Worm (Caenorhabditis elegans) whole organism, L4 larva: Measurements from ENCODE around the gene F13D11.3.

ENCODE experiments used
- F10B5.3 ChIP-seq: sonication (generic microtip); optimal IDR thresholded peaks from 2 replicates; lab custom pipeline; 2016; ENCODE audit warnings: mild to moderate bottlenecking, missing genetic modification characterization, missing compliant biosample characterization
- F49E8.2 ChIP-seq: sonication (generic microtip); optimal IDR thresholded peaks from 2 replicates; lab custom pipeline; 2016; ENCODE audit warnings: missing compliant biosample characterization, mild to moderate bottlenecking, missing genetic modification characterization, borderline replicate concordance
- T20F7.1 ChIP-seq: fragments of 200-800 bp; sonication (Bioruptor generic); optimal IDR thresholded peaks from 2 replicates; lab custom pipeline; 2018; ENCODE audit warnings: mild to moderate bottlenecking, missing genetic modification characterization, missing compliant biosample characterization
- Y105C5A.15 ChIP-seq: fragments of 200-800 bp; sonication (Bioruptor generic); IDR thresholded peaks from 2 replicates; pipeline ENCODE4 v1.3.6; 2022; ENCODE audit warnings: missing genetic modification characterization, missing compliant biosample characterization
- Y48G9A.11 ChIP-seq: fragments of 200-800 bp; sonication (Bioruptor generic); IDR thresholded peaks from 2 replicates; pipeline ENCODE4 v1.3.6; 2022; ENCODE audit warnings: missing genetic modification reagents, missing genetic modification characterization, missing compliant biosample characterization
- ZK337.2 ChIP-seq: fragments of 200-800 bp; sonication (Bioruptor generic); IDR thresholded peaks from 2 replicates; pipeline ENCODE4 v1.3.6; 2022; ENCODE audit warnings: missing genetic modification reagents, missing genetic modification characterization, missing compliant biosample characterization
- aha-1 ChIP-seq: fragments of 150-350 bp; peaks from one replicate; lab custom pipeline; 2014; ENCODE audit warnings: missing biosample characterization, missing genetic modification characterization
- aly-2 ChIP-seq: sonication (generic microtip); optimal IDR thresholded peaks from 2 replicates; lab custom pipeline; 2018; ENCODE audit warnings: missing biosample characterization, missing genetic modification characterization
- arid-1 ChIP-seq: fragments of 200-800 bp; sonication (Bioruptor generic); conservative IDR thresholded peaks from 2 replicates; pipeline ENCODE4 v1.3.6; 2022; ENCODE audit warnings: missing genetic modification reagents, missing genetic modification characterization, missing compliant biosample characterization
- ceh-28 ChIP-seq: fragments of 150-350 bp; optimal IDR thresholded peaks from 2 replicates; lab custom pipeline; 2014; ENCODE audit warnings: missing biosample characterization, missing genetic modification reagents, missing genetic modification characterization
- ceh-44 ChIP-seq: fragments of 200-800 bp; sonication (Bioruptor generic); IDR thresholded peaks from 2 replicates; pipeline ENCODE4 v1.3.6; 2022; ENCODE audit warnings: missing genetic modification reagents, missing genetic modification characterization, missing compliant biosample characterization
- ceh-82 ChIP-seq: sonication (generic microtip); optimal IDR thresholded peaks from 2 replicates; lab custom pipeline; 2017; ENCODE audit warnings: missing biosample characterization, missing genetic modification characterization
- ctbp-1 ChIP-seq: fragments of 200-800 bp; sonication (Bioruptor generic); IDR thresholded peaks from 2 replicates; pipeline ENCODE4 v1.3.6; 2022; ENCODE audit warnings: missing genetic modification reagents, missing genetic modification characterization, missing compliant biosample characterization
- daf-16 ChIP-seq, 3 experiments: sonication (generic microtip); optimal IDR thresholded peaks; 2 replicates each; lab custom pipeline; 2016 to 2017; ENCODE audit warnings: missing genetic modification characterization in 3 of 3, missing genetic modification reagents in 3 of 3, mild to moderate bottlenecking in 2 of 3, missing compliant biosample characterization in 2 of 3, missing biosample characterization in 1 of 3, moderate library complexity in 1 of 3
- dmd-6 ChIP-seq: fragments of 200-800 bp; sonication (Bioruptor generic); IDR thresholded peaks from 2 replicates; pipeline ENCODE4 v1.3.6; 2022; ENCODE audit warnings: missing genetic modification reagents, missing genetic modification characterization, missing compliant biosample characterization
- dmd-9 ChIP-seq: fragments of 200-800 bp; sonication (Bioruptor generic); IDR thresholded peaks from 2 replicates; pipeline ENCODE4 v1.3.6; 2022; ENCODE audit warnings: missing genetic modification reagents, missing genetic modification characterization, missing compliant biosample characterization
- dve-1 ChIP-seq: sonication (generic microtip); optimal IDR thresholded peaks from 2 replicates; lab custom pipeline; 2017; ENCODE audit warnings: antibody characterized with exemption, mild to moderate bottlenecking, missing genetic modification characterization, missing compliant biosample characterization; ENCODE audit not compliant: insufficient read depth
- egl-43 ChIP-seq: fragments of 200-800 bp; sonication (Bioruptor generic); IDR thresholded peaks from 2 replicates; pipeline ENCODE4 v1.3.6; 2022; ENCODE audit warnings: missing genetic modification reagents, missing genetic modification characterization, missing compliant biosample characterization
- fos-1 ChIP-seq: fragments of 150-350 bp; optimal IDR thresholded peaks from 2 replicates; lab custom pipeline; 2014; ENCODE audit warnings: missing biosample characterization, missing genetic modification characterization
- hif-1 ChIP-seq, 2 experiments: sonication (generic microtip); optimal IDR thresholded peaks; 2 replicates each; lab custom pipeline; 2016 to 2017; ENCODE audit warnings: missing compliant biosample characterization in 2 of 2, missing genetic modification characterization in 2 of 2, missing genetic modification reagents in 2 of 2, missing genotype in 2 of 2, mild to moderate bottlenecking in 1 of 2
- hlh-11 ChIP-seq: fragments of 200-800 bp; sonication (Bioruptor generic); optimal IDR thresholded peaks from 2 replicates; lab custom pipeline; 2018; ENCODE audit warnings: mild to moderate bottlenecking, missing genetic modification characterization, missing compliant biosample characterization
- hlh-30 ChIP-seq: sonication (generic microtip); optimal IDR thresholded peaks from 2 replicates; lab custom pipeline; 2017; ENCODE audit warnings: antibody characterized with exemption, mild to moderate bottlenecking, missing genetic modification characterization, missing compliant biosample characterization; ENCODE audit not compliant: insufficient read depth
- lin-1 ChIP-seq: fragments of 200-800 bp; sonication (Bioruptor generic); IDR thresholded peaks from 2 replicates; pipeline ENCODE4 v1.3.6; 2022; ENCODE audit warnings: missing genetic modification reagents, missing genetic modification characterization, missing compliant biosample characterization
- lin-13 ChIP-seq: fragments of 150-350 bp; optimal IDR thresholded peaks from 2 replicates; lab custom pipeline; 2014; ENCODE audit warnings: missing biosample characterization, missing genetic modification reagents, missing genetic modification characterization
- lin-15B ChIP-seq: fragments of 150-350 bp; sonication (generic microtip); optimal IDR thresholded peaks from 3 replicates; lab custom pipeline; 2014; ENCODE audit warnings: missing biosample characterization, missing genetic modification characterization
- mep-1 ChIP-seq: fragments of 150-350 bp; sonication (generic microtip); optimal IDR thresholded peaks from 3 replicates; lab custom pipeline; 2014; ENCODE audit warnings: missing biosample characterization, missing genetic modification characterization
- mes-2 ChIP-seq: sonication (generic microtip); optimal IDR thresholded peaks from 2 replicates; lab custom pipeline; 2016; ENCODE audit warnings: missing genotype, mild to moderate bottlenecking, missing genetic modification characterization, missing compliant biosample characterization; ENCODE audit not compliant: poor library complexity, severe bottlenecking
- nhr-11 ChIP-seq: fragments of 150-350 bp; optimal IDR thresholded peaks from 2 replicates; lab custom pipeline; 2014; ENCODE audit warnings: missing biosample characterization, missing genetic modification characterization
- nhr-28 ChIP-seq: fragments of 150-350 bp; optimal IDR thresholded peaks from 2 replicates; lab custom pipeline; 2014; ENCODE audit warnings: missing biosample characterization, missing genetic modification characterization
- nhr-48 ChIP-seq: sonication (generic microtip); optimal IDR thresholded peaks from 2 replicates; lab custom pipeline; 2016; ENCODE audit warnings: mild to moderate bottlenecking, missing genetic modification characterization, missing compliant biosample characterization
- php-3 ChIP-seq: fragments of 200-800 bp; sonication (Bioruptor generic); IDR thresholded peaks from 2 replicates; pipeline ENCODE4 v1.3.6; 2022; ENCODE audit warnings: missing genetic modification reagents, missing genetic modification characterization, missing compliant biosample characterization
- pqm-1 ChIP-seq: sonication (generic microtip); optimal IDR thresholded peaks from 2 replicates; lab custom pipeline; 2017; ENCODE audit warnings: missing biosample characterization, missing genetic modification characterization
- snpc-1.2 ChIP-seq: fragments of 200-800 bp; sonication (Bioruptor generic); IDR thresholded peaks from 2 replicates; pipeline ENCODE4 v1.3.6; 2022; ENCODE audit warnings: missing genetic modification reagents, missing genetic modification characterization, missing compliant biosample characterization
- tra-1 ChIP-seq: fragments of 200-800 bp; sonication (Bioruptor generic); IDR thresholded peaks from 2 replicates; pipeline ENCODE4 v1.3.6; 2022; ENCODE audit warnings: missing genetic modification reagents, missing genetic modification characterization, missing compliant biosample characterization
- vab-7 ChIP-seq: fragments of 200-800 bp; sonication (Bioruptor generic); IDR thresholded peaks from 2 replicates; pipeline ENCODE4 v1.3.6; 2022; ENCODE audit warnings: missing genetic modification reagents, missing genetic modification characterization, missing compliant biosample characterization
- zip-11 ChIP-seq: fragments of 200-800 bp; sonication (Bioruptor generic); IDR thresholded peaks from 2 replicates; pipeline ENCODE4 v1.3.6; 2022; ENCODE audit warnings: missing genetic modification characterization, missing compliant biosample characterization

F13D11.3 gene

ce11 chrX:5841060-5841642 is 35.4 kb upstream of the F13D11.3 start, which contains the start of gene puf-9 (continued):
- TF ChIP-seq arid-1 (GFP tag; lab: Robert Waterston, UW) = peak; percentile 94
- TF ChIP-seq snpc-1.2 (GFP tag; lab: Robert Waterston, UW) = 0 out of 2 replicates have a peak, but pooled peaks have one; percentile 39
- TF ChIP-seq ceh-28 = peak; percentile 1
- peak; percentile 93 for TF ChIP-seq dmd-9 (GFP tag; lab: Robert Waterston, UW)
- TF ChIP-seq nhr-48 (tag; lab: Kevin White, UChicago) = peak; percentile 96
- TF ChIP-seq F49E8.2 (tag; lab: Kevin White, UChicago) = no peak
- TF ChIP-seq hlh-30 (tag; lab: Kevin White, UChicago) = peak; percentile 100
- peak; percentile 89 for TF ChIP-seq egl-43 (GFP tag; lab: Robert Waterston, UW)
- peak; percentile 100 for TF ChIP-seq nhr-11 (tag; lab: Kevin White, UChicago)
- TF ChIP-seq T20F7.1 = peak; percentile 91
- peak; percentile 74 for TF ChIP-seq F10B5.3
- peak; percentile 79 for TF ChIP-seq fos-1 (tag; lab: Kevin White, UChicago)
- TF ChIP-seq lin-15B (tag; lab: Kevin White, UChicago) = peak; percentile 88
- peak; percentile 98 for TF ChIP-seq ctbp-1
- peak; percentile 99 for TF ChIP-seq lin-13 (GFP tag; lab: Kevin White, UChicago)
- no peak for TF ChIP-seq zip-11
- TF ChIP-seq Y105C5A.15 (GFP tag; lab: Robert Waterston, UW) = no peak
- TF ChIP-seq ZK337.2 (GFP tag; lab: Robert Waterston, UW) = peak; percentile 54; the same call in 1 of the 2 replicates
- TF ChIP-seq mep-1 (tag; lab: Kevin White, UChicago) = peak; percentile 99
- no peak for TF ChIP-seq Y48G9A.11

ce11 chrX:5839643-5840042 is 33.9 kb upstream of the F13D11.3 start, which contains the start of gene dct-11:
dct-11 (minus strand) TSS chrX:5839778.
- TF ChIP-seq nhr-48 (tag; lab: Kevin White, UChicago) (peak; percentile 10), hif-1 (tag; optimal IDR thresholded peaks at IDR 0.05; lab: Kevin White, UChicago) (peak in 1 of 2 experiments; percentile 5), hlh-30 (tag; lab: Kevin White, UChicago) (peak; percentile 60), aha-1 (tag; lab: Kevin White, UChicago) (peak; percentile 81), php-3 (GFP tag; lab: Robert Waterston, UW) (peak; percentile 78), mep-1 (tag; lab: Kevin White, UChicago) (peak; percentile 8), pqm-1 (tag; lab: Kevin White, UChicago) (peak; percentile 86), daf-16 (GFP tag; optimal IDR thresholded peaks at IDR 0.05; lab: Kevin White, UChicago) (peak in 1 of 2 experiments; percentile 40), daf-16 (tag; optimal IDR thresholded peaks at IDR 0.05; lab: Kevin White, UChicago) (peak; percentile 72), mes-2 (tag; lab: Kevin White, UChicago) (peak; percentile 32), nhr-28 (tag; lab: Kevin White, UChicago) (peak; percentile 65), tra-1 (peak; percentile 68; the same call in 1 of the 2 replicates), ceh-82 (tag; lab: Kevin White, UChicago) (no peak), lin-1 (GFP tag; lab: Robert Waterston, UW) (0 out of 2 replicates have a peak, but pooled peaks have one; percentile 19), ceh-44 (GFP tag; lab: Robert Waterston, UW) (no peak), dve-1 (tag; lab: Kevin White, UChicago) (peak; percentile 59), dmd-6 (GFP tag; lab: Robert Waterston, UW) (peak; percentile 88), aly-2 (tag; lab: Kevin White, UChicago) (no peak), hlh-11 (tag; lab: Kevin White, UChicago) (peak; percentile 72), vab-7 (GFP tag; lab: Robert Waterston, UW) (no peak)
